Worm (Caenorhabditis elegans): ENCODE measurements around the gene C18B2.4.

The C18B2.4 gene

ce11 chrX:3583436-3583835 lies 22.1 kb downstream of the C18B2.4 start:
- TF ChIP-seq fos-1 (tag; optimal IDR thresholded peaks at IDR 0.05) (no peak), nfya-1 (tag; optimal IDR thresholded peaks at IDR 0.05; ENCODE audit: insufficient read depth) (no peak), unc-39 (tag; optimal IDR thresholded peaks at IDR 0.05) (no peak), nhr-237 (tag; optimal IDR thresholded peaks at IDR 0.05) (no peak), ztf-11 (tag; optimal IDR thresholded peaks at IDR 0.05) (no peak)

ce11 chrX:3581813-3582212 lies 23.7 kb downstream of the C18B2.4 start:
- TF ChIP-seq nhr-76 (tag; optimal IDR thresholded peaks at IDR 0.05): no peak
- TF ChIP-seq nhr-28 (tag; optimal IDR thresholded peaks at IDR 0.05): no peak
- TF ChIP-seq ztf-11 (tag; optimal IDR thresholded peaks at IDR 0.05): no peak
- TF ChIP-seq eor-1 (tag; optimal IDR thresholded peaks at IDR 0.05): no peak
- no peak for TF ChIP-seq hmg-11 (tag; optimal IDR thresholded peaks at IDR 0.05)
- TF ChIP-seq unc-39 (tag; optimal IDR thresholded peaks at IDR 0.05): no peak
- no peak for TF ChIP-seq unc-62 (GFP tag; optimal IDR thresholded peaks at IDR 0.05)
- no peak for TF ChIP-seq R02D3.7 (tag; optimal IDR thresholded peaks at IDR 0.05)
- TF ChIP-seq ceh-16 (tag; optimal IDR thresholded peaks at IDR 0.05): no peak
- TF ChIP-seq ztf-4 (tag; optimal IDR thresholded peaks at IDR 0.05): no peak
- no peak for TF ChIP-seq nhr-237 (tag; optimal IDR thresholded peaks at IDR 0.05)
- no peak for TF ChIP-seq pqm-1 (tag; optimal IDR thresholded peaks at IDR 0.05)

- TF ChIP-seq lsy-12 (tag; optimal IDR thresholded peaks at IDR 0.05) (no peak), nhr-237 (tag; optimal IDR thresholded peaks at IDR 0.05) (no peak), jun-1 (tag; optimal IDR thresholded peaks at IDR 0.05) (peak; percentile 68), ceh-28 (tag; optimal IDR thresholded peaks at IDR 0.05) (peak; percentile 3), elt-2 (tag; optimal IDR thresholded peaks at IDR 0.05) (peak; percentile 99), ama-1 (optimal IDR thresholded peaks at IDR 0.05) (no peak), ztf-11 (tag; optimal IDR thresholded peaks at IDR 0.05) (no peak), zag-1 (tag; optimal IDR thresholded peaks at IDR 0.05) (no peak), nfya-1 (tag; optimal IDR thresholded peaks at IDR 0.05; ENCODE audit: insufficient read depth) (no peak), pqm-1 (tag; optimal IDR thresholded peaks at IDR 0.05) (peak; percentile 100), elt-3 (tag; optimal IDR thresholded peaks at IDR 0.05) (peak in 1 of 3 experiments; percentile 67), pha-4 (tag; optimal IDR thresholded peaks at IDR 0.05) (peak; percentile 39)
Measured at ce11 chrX:3576239-3576638, 29.3 kb downstream of the C18B2.4 start, which contains the start of gene ckc-1. Gene ckc-1 (plus strand): TSS chrX:3576606.

DNA sequence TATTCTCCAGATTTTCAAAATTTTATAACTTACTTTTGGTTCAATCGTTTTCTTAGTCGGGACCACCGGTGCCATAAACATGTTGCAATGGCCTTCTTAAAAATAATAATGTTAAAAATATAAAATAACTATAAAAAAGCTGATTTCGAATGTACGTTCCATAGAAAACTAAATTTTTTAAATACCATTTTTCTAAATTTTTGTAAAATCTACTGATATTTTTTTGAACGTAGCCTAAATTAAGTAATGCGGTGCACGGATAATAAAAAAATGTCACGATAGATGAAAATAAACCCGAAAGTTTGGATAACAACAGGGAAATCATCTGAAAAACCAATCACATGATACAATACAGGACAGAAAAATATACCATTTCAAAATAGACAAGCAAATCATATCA lies 32.1 kb downstream of the C18B2.4 start, which contains the start of gene T27A10.5:
Gene T27A10.5 (minus strand): TSS at position 101 of the 400 bp plus-strand sequence.
- TF ChIP-seq fkh-10 (GFP tag; optimal IDR thresholded peaks at IDR 0.05) (no peak), sea-2 (GFP tag; optimal IDR thresholded peaks at IDR 0.05) (no peak)

ce11 chrX:3572490-3572889 lies 33.1 kb downstream of the C18B2.4 start, which contains the start of gene vit-3:
Gene vit-3 (minus strand): TSS chrX:3572549.
- TF ChIP-seq aly-2 (tag; optimal IDR thresholded peaks at IDR 0.05) (no peak), fkh-2 (tag; optimal IDR thresholded peaks at IDR 0.05) (no peak), skn-1 (tag; optimal IDR thresholded peaks at IDR 0.05) (no peak), fos-1 (tag; optimal IDR thresholded peaks at IDR 0.05) (no peak), hmg-11 (tag; optimal IDR thresholded peaks at IDR 0.05) (no peak)

ce11 chrX:3566856-3567255 lies 38.7 kb downstream of the C18B2.4 start:
- TF ChIP-seq nhr-25 (tag; optimal IDR thresholded peaks at IDR 0.05) (no peak), ceh-82 (tag; optimal IDR thresholded peaks at IDR 0.05) (no peak), unc-62 (GFP tag; optimal IDR thresholded peaks at IDR 0.05) (no peak), ama-1 (optimal IDR thresholded peaks at IDR 0.05) (no peak), nhr-76 (tag; optimal IDR thresholded peaks at IDR 0.05) (no peak), hmg-11 (tag; optimal IDR thresholded peaks at IDR 0.05) (no peak), skn-1 (tag; optimal IDR thresholded peaks at IDR 0.05) (no peak), egl-5 (tag; optimal IDR thresholded peaks at IDR 0.05) (no peak), unc-39 (tag; optimal IDR thresholded peaks at IDR 0.05) (no peak), daf-12 (tag; optimal IDR thresholded peaks at IDR 0.05) (no peak), elt-2 (tag; optimal IDR thresholded peaks at IDR 0.05) (no peak), sea-2 (GFP tag; optimal IDR thresholded peaks at IDR 0.05) (no peak), mdl-1 (tag; optimal IDR thresholded peaks at IDR 0.05) (no peak), aly-2 (tag; optimal IDR thresholded peaks at IDR 0.05) (no peak), nhr-23 (tag; optimal IDR thresholded peaks at IDR 0.05) (no peak)

Data from whole organism, L3 larva.